Worm (Caenorhabditis elegans): ENCODE data around the gene F56C3.9.
A peak's percentile ranks its signal among the peaks of the same experiment; 100 is the strongest.

The F56C3.9 gene

ce11 chrX:1372464-1372863, 21.3 kb downstream of the F56C3.9 start:
- TF ChIP-seq hlh-13 (GFP tag; optimal IDR thresholded peaks at IDR 0.05) (no peak), hlh-6 (tag; optimal IDR thresholded peaks at IDR 0.05) (no peak), hlh-15 (tag; optimal IDR thresholded peaks at IDR 0.05) (no peak), odd-2 (tag; optimal IDR thresholded peaks at IDR 0.05) (no peak), ceh-22 (tag; optimal IDR thresholded peaks at IDR 0.05) (no peak), che-1 (tag; optimal IDR thresholded peaks at IDR 0.05) (no peak), zip-5 (tag; optimal IDR thresholded peaks at IDR 0.05) (no peak)

ce11 chrX:1371688-1372087, 22.1 kb downstream of the F56C3.9 start, which contains the start of gene fbxa-190:
Gene fbxa-190, plus strand, starts transcription at chrX:1372012.
- TF ChIP-seq elt-2 (tag; optimal IDR thresholded peaks at IDR 0.05) (peak; percentile 27), ceh-22 (tag; optimal IDR thresholded peaks at IDR 0.05) (no peak)

- peak; percentile 95 for TF ChIP-seq sdc-2 (tag; optimal IDR thresholded peaks at IDR 0.05)
- no peak for TF ChIP-seq C38D4.7 (GFP tag; optimal IDR thresholded peaks at IDR 0.05)
- TF ChIP-seq madf-2 (tag; optimal IDR thresholded peaks at IDR 0.05) = no peak
- no peak for TF ChIP-seq elt-2 (tag; optimal IDR thresholded peaks at IDR 0.05)
Measured at ce11 chrX:1370736-1371281, 23.0 kb downstream of the F56C3.9 start, which contains the start of gene F56C3.7. Gene F56C3.7, minus strand, starts transcription at chrX:1370786.

ce11 chrX:1367416-1367815, 26.4 kb downstream of the F56C3.9 start, which contains the start of gene dgn-2:
Gene dgn-2, minus strand, starts transcription at chrX:1367516.
- TF ChIP-seq unc-42 (tag; optimal IDR thresholded peaks at IDR 0.05) = no peak
- TF ChIP-seq ttx-3 (tag; optimal IDR thresholded peaks at IDR 0.05) = no peak
- no peak for TF ChIP-seq fkh-10 (GFP tag; optimal IDR thresholded peaks at IDR 0.05)
- no peak for TF ChIP-seq ceh-48 (tag; optimal IDR thresholded peaks at IDR 0.05)
- no peak for TF ChIP-seq nfya-1 (tag; optimal IDR thresholded peaks at IDR 0.05)
- no peak for TF ChIP-seq fax-1 (tag; optimal IDR thresholded peaks at IDR 0.05)
- TF ChIP-seq dmd-4 (tag; optimal IDR thresholded peaks at IDR 0.05; ENCODE audit: borderline replicate concordance) = no peak
- no peak for TF ChIP-seq pag-3 (tag; optimal IDR thresholded peaks at IDR 0.05; ENCODE audit: borderline replicate concordance)

- TF ChIP-seq hlh-13 (GFP tag; optimal IDR thresholded peaks at IDR 0.05) = no peak
- no peak for TF ChIP-seq pros-1 (tag; optimal IDR thresholded peaks at IDR 0.05)
- no peak for TF ChIP-seq hlh-6 (tag; optimal IDR thresholded peaks at IDR 0.05)
- no peak for TF ChIP-seq pqm-1 (tag; optimal IDR thresholded peaks at IDR 0.05)
- TF ChIP-seq pat-9 (tag; optimal IDR thresholded peaks at IDR 0.05) = no peak
- TF ChIP-seq lin-11 (tag; optimal IDR thresholded peaks at IDR 0.05) = no peak
- TF ChIP-seq ceh-6 (GFP tag; optimal IDR thresholded peaks at IDR 0.05) = no peak
- no peak for TF ChIP-seq ama-1 (optimal IDR thresholded peaks at IDR 0.05)
- TF ChIP-seq ahr-1 (tag; optimal IDR thresholded peaks at IDR 0.05) = no peak
- no peak for TF ChIP-seq ceh-24 (tag; optimal IDR thresholded peaks at IDR 0.05)
- TF ChIP-seq unc-55 (GFP tag; optimal IDR thresholded peaks at IDR 0.05) = no peak
- no peak for TF ChIP-seq fkh-10 (GFP tag; optimal IDR thresholded peaks at IDR 0.05)
Measured at ce11 chrX:1360631-1361030, 33.2 kb downstream of the F56C3.9 start, which contains the start of gene F56C3.4. Gene F56C3.4, minus strand, starts transcription at chrX:1360731.

- TF ChIP-seq C08G9.2 (tag; optimal IDR thresholded peaks at IDR 0.05) = no peak
- no peak for TF ChIP-seq T23F11.4 (GFP tag; optimal IDR thresholded peaks at IDR 0.05)
- no peak for TF ChIP-seq eyg-1 (tag; optimal IDR thresholded peaks at IDR 0.05)
- no peak for TF ChIP-seq ceh-30 (tag; optimal IDR thresholded peaks at IDR 0.05)
- no peak for TF ChIP-seq unc-42 (tag; optimal IDR thresholded peaks at IDR 0.05)
- TF ChIP-seq pha-2 (tag; optimal IDR thresholded peaks at IDR 0.05) = no peak
- no peak for TF ChIP-seq ceh-6 (GFP tag; optimal IDR thresholded peaks at IDR 0.05)
- TF ChIP-seq ceh-9 (tag; optimal IDR thresholded peaks at IDR 0.05) = no peak
- no peak for TF ChIP-seq hlh-13 (GFP tag; optimal IDR thresholded peaks at IDR 0.05)
- no peak for TF ChIP-seq nhr-232 (tag; optimal IDR thresholded peaks at IDR 0.05)
- no peak for TF ChIP-seq tbx-7 (tag; optimal IDR thresholded peaks at IDR 0.05)
- no peak for TF ChIP-seq hlh-30 (tag; optimal IDR thresholded peaks at IDR 0.05; ENCODE audit: insufficient read depth)
- TF ChIP-seq K02D7.2 (tag; optimal IDR thresholded peaks at IDR 0.05) = no peak
- TF ChIP-seq F13H6.1 (tag; optimal IDR thresholded peaks at IDR 0.05) = no peak
- TF ChIP-seq unc-55 (GFP tag; optimal IDR thresholded peaks at IDR 0.05) = no peak
- TF ChIP-seq hlh-8 (tag; optimal IDR thresholded peaks at IDR 0.05) = no peak
Measured at ce11 chrX:1358295-1358694, 35.5 kb downstream of the F56C3.9 start, which contains the start of gene F56C3.3. Gene F56C3.3, minus strand, starts transcription at chrX:1358395.
